Fruit fly (Drosophila melanogaster) whole organism, embryonic: ENCODE data around the gene Shc.

Experiments
- Aef1 ChIP-seq: fragments of 200-800 bp; sonication (Bioruptor generic); IDR thresholded peaks from 3 replicates; pipeline ENCODE4 v1.3.6; 2022; ENCODE audit warnings: missing biosample characterization, missing genetic modification characterization
- Awh ChIP-seq: fragments of 200-800 bp; sonication (Bioruptor generic); IDR thresholded peaks from 2 replicates; pipeline ENCODE4, ENCODE4 v1.3.6; 2022; ENCODE audit warnings: missing biosample characterization, missing genetic modification characterization
- BtbVII ChIP-seq: fragments of 200-800 bp; sonication (Bioruptor generic); optimal IDR thresholded peaks from 3 replicates; lab custom pipeline; 2017; ENCODE audit warnings: missing biosample characterization, mild to moderate bottlenecking, missing genetic modification characterization
- CG1024 ChIP-seq: fragments of 200-800 bp; sonication (Bioruptor generic); IDR thresholded peaks from 2 replicates; pipeline ENCODE4 v1.3.6; 2022; ENCODE audit warnings: missing biosample characterization, missing genetic modification characterization
- CG11560 ChIP-seq: fragments of 200-800 bp; sonication (Bioruptor generic); IDR thresholded peaks from 3 replicates; pipeline ENCODE4 v1.3.6; 2022; ENCODE audit warnings: missing biosample characterization, missing genetic modification characterization
- CG13123 ChIP-seq: fragments of 200-800 bp; sonication (Bioruptor generic); optimal IDR thresholded peaks from 2 replicates; lab custom pipeline; 2016; ENCODE audit warnings: missing biosample characterization, missing genetic modification characterization
- CG14050 ChIP-seq: fragments of 200-800 bp; sonication (Bioruptor generic); IDR thresholded peaks from 3 replicates; pipeline ENCODE4 v1.3.6; 2022; ENCODE audit warnings: missing biosample characterization, missing genetic modification characterization
- CG16779 ChIP-seq: fragments of 200-800 bp; sonication (Bioruptor generic); IDR thresholded peaks from 2 replicates; pipeline ENCODE4 v1.3.6; 2022; ENCODE audit warnings: missing biosample characterization, missing genetic modification characterization
- CG1832 ChIP-seq: fragments of 200-800 bp; sonication (Bioruptor generic); optimal IDR thresholded peaks from 2 replicates; lab custom pipeline; 2017; ENCODE audit warnings: missing biosample characterization, mild to moderate bottlenecking, missing genetic modification characterization, inconsistent platforms
- CG18599 ChIP-seq: fragments of 200-800 bp; sonication (Bioruptor generic); optimal IDR thresholded peaks from 3 replicates; lab custom pipeline; 2017; ENCODE audit warnings: missing biosample characterization, missing genetic modification characterization, mild to moderate bottlenecking, moderate library complexity, missing genetic modification reagents
- CG2120 ChIP-seq: fragments of 200-800 bp; sonication (Bioruptor generic); optimal IDR thresholded peaks from 3 replicates; lab custom pipeline; 2016; ENCODE audit warnings: missing biosample characterization, missing genetic modification characterization
- CG31365 ChIP-seq: fragments of 200-800 bp; sonication (Bioruptor generic); optimal IDR thresholded peaks from 2 replicates; lab custom pipeline; 2018; ENCODE audit warnings: missing biosample characterization, mild to moderate bottlenecking, missing genetic modification characterization
- CG34224 ChIP-seq: fragments of 200-800 bp; sonication (Bioruptor generic); IDR thresholded peaks from 3 replicates; pipeline ENCODE4 v1.3.6; 2022; ENCODE audit warnings: missing biosample characterization, missing genetic modification characterization; ENCODE audit not compliant: partially characterized antibody
- CG4282 ChIP-seq: fragments of 200-800 bp; sonication (Bioruptor generic); optimal IDR thresholded peaks from 2 replicates; lab custom pipeline; 2016; ENCODE audit warnings: missing biosample characterization, missing genetic modification characterization
- CG5245 ChIP-seq: fragments of 200-800 bp; sonication (Bioruptor generic); optimal IDR thresholded peaks from 3 replicates; lab custom pipeline; 2016; ENCODE audit warnings: missing biosample characterization, missing genetic modification characterization
- CG6254 ChIP-seq: fragments of 200-800 bp; sonication (Bioruptor generic); optimal IDR thresholded peaks from 3 replicates; lab custom pipeline; 2017; ENCODE audit warnings: mild to moderate bottlenecking, missing biosample characterization, missing genetic modification reagents, missing genetic modification characterization
- CG6689 ChIP-seq: fragments of 200-800 bp; sonication (Bioruptor generic); IDR thresholded peaks from 2 replicates; pipeline ENCODE4 v1.3.6; 2022; ENCODE audit warnings: missing biosample characterization, missing genetic modification characterization
- CG6765 ChIP-seq: fragments of 200-800 bp; sonication (Bioruptor generic); optimal IDR thresholded peaks from 3 replicates; lab custom pipeline; 2017; ENCODE audit warnings: missing biosample characterization, mild to moderate bottlenecking, missing genetic modification characterization
- CG7372 ChIP-seq: fragments of 200-800 bp; sonication (Bioruptor generic); IDR thresholded peaks from 2 replicates; pipeline ENCODE4 v1.3.6; 2022; ENCODE audit warnings: missing biosample characterization, missing genetic modification characterization
- CG8924 ChIP-seq: fragments of 200-800 bp; optimal IDR thresholded peaks from 3 replicates; lab custom pipeline; 2019; ENCODE audit warnings: missing biosample characterization, mild to moderate bottlenecking, missing genetic modification characterization, moderate library complexity
- CG9876 ChIP-seq: fragments of 200-800 bp; sonication (Bioruptor generic); optimal IDR thresholded peaks from 2 replicates; lab custom pipeline; 2016; ENCODE audit warnings: missing biosample characterization, missing genetic modification characterization
- D19A ChIP-seq: fragments of 200-800 bp; optimal IDR thresholded peaks from 3 replicates; lab custom pipeline; 2019; ENCODE audit warnings: missing biosample characterization, mild to moderate bottlenecking, missing genetic modification characterization, moderate library complexity
- Dad ChIP-seq: fragments of 200-800 bp; sonication (Bioruptor generic); optimal IDR thresholded peaks from 3 replicates; lab custom pipeline; 2016; ENCODE audit warnings: missing biosample characterization, missing genetic modification characterization
- Dip3 ChIP-seq: fragments of 200-800 bp; sonication (Bioruptor generic); optimal IDR thresholded peaks from 3 replicates; lab custom pipeline; 2016; ENCODE audit warnings: missing biosample characterization, missing genetic modification characterization
- Elba2 ChIP-seq: fragments of 200-800 bp; sonication (Bioruptor generic); optimal IDR thresholded peaks from 3 replicates; lab custom pipeline; 2016; ENCODE audit warnings: missing biosample characterization, missing genetic modification characterization
- Gug ChIP-seq: fragments of 200-800 bp; sonication (Bioruptor generic); IDR thresholded peaks from 4 replicates; pipeline ENCODE4 v1.3.6; 2022; ENCODE audit warnings: missing biosample characterization, missing genetic modification characterization
- HLHmδ ChIP-seq: fragments of 200-800 bp; sonication (Bioruptor generic); optimal IDR thresholded peaks from 2 replicates; lab custom pipeline; 2018; ENCODE audit warnings: missing biosample characterization, mild to moderate bottlenecking, missing genetic modification characterization, moderate library complexity
- Hr3 ChIP-seq: fragments of 200-800 bp; sonication (Bioruptor generic); optimal IDR thresholded peaks from 3 replicates; lab custom pipeline; 2016; ENCODE audit warnings: missing biosample characterization, missing genetic modification characterization
- Lpt ChIP-seq: fragments of >200 bp; optimal IDR thresholded peaks from 2 replicates; lab custom pipeline; 2018; ENCODE audit warnings: missing biosample characterization, missing genetic modification characterization
- Myb ChIP-seq: fragments of 200-800 bp; sonication (Bioruptor generic); optimal IDR thresholded peaks from 2 replicates; lab custom pipeline; 2016; ENCODE audit warnings: missing biosample characterization, missing genetic modification characterization
- Scr ChIP-seq: fragments of 200-800 bp; sonication (Bioruptor generic); IDR thresholded peaks from 2 replicates; pipeline ENCODE4 v1.3.6; 2022; ENCODE audit warnings: missing biosample characterization, missing genetic modification characterization; ENCODE audit not compliant: partially characterized antibody
- bcd ChIP-seq: fragments of 200-800 bp; sonication (Bioruptor generic); optimal IDR thresholded peaks from 2 replicates; lab custom pipeline; 2017; ENCODE audit warnings: missing biosample characterization, mild to moderate bottlenecking, missing genetic modification characterization
- bowl ChIP-seq: fragments of 200-800 bp; sonication (Bioruptor generic); IDR thresholded peaks from 2 replicates; pipeline ENCODE4 v1.3.6; 2022; ENCODE audit warnings: missing biosample characterization, missing genetic modification characterization
- bsh ChIP-seq, 2 experiments: fragments of 200-800 bp; sonication (Bioruptor generic); optimal IDR thresholded peaks; 2 replicates each; lab custom pipeline; 2017 to 2018; ENCODE audit warnings: mild to moderate bottlenecking in 2 of 2, missing biosample characterization in 2 of 2, missing genetic modification characterization in 2 of 2, moderate library complexity in 1 of 2
- cato ChIP-seq: fragments of 200-800 bp; sonication (Bioruptor generic); optimal IDR thresholded peaks from 2 replicates; lab custom pipeline; 2016; ENCODE audit warnings: missing biosample characterization, missing genetic modification characterization, borderline replicate concordance
- chn ChIP-seq: fragments of 200-800 bp; sonication (Bioruptor generic); optimal IDR thresholded peaks from 2 replicates; lab custom pipeline; 2016; ENCODE audit warnings: missing biosample characterization, missing genetic modification characterization
- cwo ChIP-seq: fragments of 200-800 bp; sonication (Bioruptor generic); optimal IDR thresholded peaks from 3 replicates; lab custom pipeline; 2017; ENCODE audit warnings: missing biosample characterization, missing genetic modification characterization, mild to moderate bottlenecking, moderate library complexity, missing genetic modification reagents
- danr ChIP-seq: fragments of 200-800 bp; sonication (Bioruptor generic); IDR thresholded peaks from 2 replicates; pipeline ENCODE4 v1.3.6; 2022; ENCODE audit warnings: missing biosample characterization, missing genetic modification characterization
- emc ChIP-seq: fragments of 200-800 bp; sonication (Bioruptor generic); optimal IDR thresholded peaks from 2 replicates; lab custom pipeline; 2016; ENCODE audit warnings: missing biosample characterization, missing genetic modification characterization
- exex ChIP-seq: fragments of 200-800 bp; sonication (Bioruptor generic); optimal IDR thresholded peaks from 4 replicates; lab custom pipeline; 2018; ENCODE audit warnings: missing biosample characterization, mild to moderate bottlenecking, missing genetic modification characterization, moderate library complexity
- gem ChIP-seq: fragments of 200-800 bp; sonication (Bioruptor generic); optimal IDR thresholded peaks from 2 replicates; lab custom pipeline; 2019; ENCODE audit warnings: missing biosample characterization, mild to moderate bottlenecking, missing genetic modification characterization, moderate library complexity
- hb ChIP-seq: fragments of 200-800 bp; sonication (Bioruptor generic); IDR thresholded peaks from 3 replicates; pipeline ENCODE4 v1.3.6; 2022; ENCODE audit warnings: missing biosample characterization, missing genetic modification characterization; ENCODE audit not compliant: partially characterized antibody
- her ChIP-seq: fragments of 200-800 bp; sonication (Bioruptor generic); optimal IDR thresholded peaks from 2 replicates; lab custom pipeline; 2016; ENCODE audit warnings: missing biosample characterization, missing genetic modification characterization
- knrl ChIP-seq: fragments of 200-800 bp; sonication (Bioruptor generic); IDR thresholded peaks from 3 replicates; pipeline ENCODE4 v1.3.6; 2022; ENCODE audit warnings: missing biosample characterization, missing genetic modification characterization; ENCODE audit not compliant: partially characterized antibody
- lbe ChIP-seq: fragments of 200-800 bp; sonication (Bioruptor generic); optimal IDR thresholded peaks from 2 replicates; lab custom pipeline; 2016; ENCODE audit warnings: missing biosample characterization, mild to moderate bottlenecking, missing genetic modification characterization
- peb ChIP-seq: fragments of 200-800 bp; sonication (Bioruptor generic); IDR thresholded peaks from 2 replicates; pipeline ENCODE4 v1.3.6; 2022; ENCODE audit warnings: missing biosample characterization, missing genetic modification characterization
- phol ChIP-seq: fragments of 200-800 bp; sonication (Bioruptor generic); optimal IDR thresholded peaks from 3 replicates; lab custom pipeline; 2018; ENCODE audit warnings: missing biosample characterization, mild to moderate bottlenecking, missing genetic modification characterization, moderate library complexity
- run ChIP-seq: fragments of 200-800 bp; sonication (Bioruptor generic); optimal IDR thresholded peaks from 3 replicates; lab custom pipeline; 2018; ENCODE audit warnings: missing biosample characterization, mild to moderate bottlenecking, missing genetic modification characterization
- sim ChIP-seq: fragments of 200-800 bp; sonication (Bioruptor generic); IDR thresholded peaks from 2 replicates; pipeline ENCODE4 v1.3.6; 2022; ENCODE audit warnings: missing biosample characterization, missing genetic modification characterization
- ttk ChIP-seq: fragments of 200-800 bp; sonication (Bioruptor generic); IDR thresholded peaks from 2 replicates; pipeline ENCODE4 v2.1.2; 2022; ENCODE audit warnings: missing biosample characterization, missing genetic modification characterization
- wdn ChIP-seq: fragments of 200-800 bp; sonication (Bioruptor generic); IDR thresholded peaks from 2 replicates; pipeline ENCODE4 v1.3.6; 2022; ENCODE audit warnings: missing biosample characterization, missing genetic modification characterization

Gene Shc

DNA sequence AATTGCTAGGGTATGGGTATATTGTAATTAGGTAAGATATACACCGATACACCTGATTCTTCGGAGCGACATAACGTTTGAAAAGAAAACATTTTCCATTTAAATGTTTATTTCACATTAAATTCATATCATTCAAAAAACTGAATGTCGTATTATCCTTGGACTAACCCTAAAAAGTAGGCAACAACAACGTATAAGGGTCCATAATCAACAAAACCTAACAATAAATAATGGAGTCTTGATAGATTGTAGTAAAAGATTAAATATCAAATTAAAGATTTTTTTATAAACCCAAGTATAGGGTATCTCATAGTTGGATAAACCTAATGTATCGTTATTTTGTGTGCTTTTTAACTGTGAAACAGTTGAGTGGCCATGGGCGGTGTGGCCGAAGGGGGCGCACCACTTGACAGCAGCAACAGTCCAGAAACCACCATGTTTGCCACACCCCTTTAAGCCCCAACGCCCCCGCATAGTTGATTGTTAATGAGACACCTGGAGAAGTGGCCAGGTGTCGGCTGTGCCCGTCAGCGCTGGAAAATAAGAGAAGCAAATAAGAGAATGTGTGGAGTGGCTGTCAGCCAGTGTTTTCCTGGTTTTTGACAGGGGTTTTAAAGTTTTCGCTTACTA is 41.6 kb downstream of the Shc start (continued):
- TF ChIP-seq CG8924 (tag; lab: Kevin White, UChicago) (peak; percentile 27), CG11560 (tag; lab: Robert Waterston, UW) (no peak), Hr3 (GFP tag; lab: Kevin White, UChicago) (peak; percentile 1), CG31365 (tag; lab: Kevin White, UChicago) (no peak), Myb (GFP tag; lab: Kevin White, UChicago) (no peak), Lpt (GFP tag; lab: Kevin White, UChicago) (no peak), CG2120 (peak; percentile 66), CG14050 (GFP tag; lab: Robert Waterston, UW) (no peak), Scr (GFP tag; lab: Robert Waterston, UW) (no peak), CG13123 (GFP tag; lab: Kevin White, UChicago) (no peak), cato (no peak), exex (tag; lab: Kevin White, UChicago) (no peak), emc (GFP tag; lab: Kevin White, UChicago) (no peak), her (no peak), hb (GFP tag; lab: Robert Waterston, UW) (0 out of 3 replicates have a peak, but pooled peaks have one; percentile 33), CG1832 (GFP tag; lab: Kevin White, UChicago) (no peak), knrl (no peak), CG9876 (GFP tag; lab: Kevin White, UChicago) (no peak), phol (tag; lab: Kevin White, UChicago) (peak; percentile 59), Gug (no peak), sim (GFP tag; lab: Robert Waterston, UW) (no peak), bsh (GFP tag; optimal IDR thresholded peaks at IDR 0.05; lab: Kevin White, UChicago) (peak in 1 of 2 experiments; percentile 32), Elba2 (GFP tag; lab: Kevin White, UChicago) (no peak), wdn (GFP tag; lab: Robert Waterston, UW) (no peak), peb (GFP tag; lab: Robert Waterston, UW) (no peak), CG1024 (GFP tag; lab: Robert Waterston, UW) (no peak), HLHmδ (no peak), CG7372 (GFP tag; lab: Robert Waterston, UW) (no peak), BtbVII (no peak), CG16779 (GFP tag; lab: Robert Waterston, UW) (0 out of 2 replicates have a peak, but pooled peaks have one; percentile 31), gem (tag; lab: Kevin White, UChicago) (peak; percentile 58), CG18599 (GFP tag; lab: Kevin White, UChicago) (peak; percentile 43), CG34224 (GFP tag; lab: Robert Waterston, UW) (no peak), CG6689 (GFP tag; lab: Robert Waterston, UW) (no peak), cwo (peak; percentile 47), Aef1 (GFP tag; lab: Robert Waterston, UW) (no peak), lbe (GFP tag; lab: Kevin White, UChicago) (no peak), CG5245 (GFP tag; lab: Kevin White, UChicago) (no peak), ttk (no peak), CG4282 (no peak), D19A (peak; percentile 74), bowl (GFP tag; lab: Robert Waterston, UW) (no peak), danr (GFP tag; lab: Robert Waterston, UW) (no peak), chn (GFP tag; lab: Kevin White, UChicago) (no peak), Awh (GFP tag; lab: Robert Waterston, UW) (no peak), CG6254 (GFP tag; lab: Kevin White, UChicago) (no peak), Dad (GFP tag; lab: Kevin White, UChicago) (no peak), CG6765 (GFP tag; lab: Kevin White, UChicago) (no peak), run (tag; lab: Kevin White, UChicago) (no peak), bcd (GFP tag; lab: Kevin White, UChicago) (peak; percentile 21), Dip3 (GFP tag; lab: Kevin White, UChicago) (no peak)
